Worm (Caenorhabditis elegans) whole organism, early embryonic: Measurements from ENCODE around the gene C33D9.8.
"Not testable (repeated sequence)": the region's sequence is repeated elsewhere in the genome, so short reads cannot be mapped to it uniquely, and the experiment has no call there.

ENCODE experiments used
- B0310.2 ChIP-seq: sonication (generic microtip); optimal IDR thresholded peaks from 2 replicates; lab custom pipeline; 2016; ENCODE audit warnings: mild to moderate bottlenecking, missing genetic modification characterization, missing compliant biosample characterization
- F13C5.2 ChIP-seq: sonication (generic microtip); optimal IDR thresholded peaks from 2 replicates; lab custom pipeline; 2017; ENCODE audit warnings: mild to moderate bottlenecking, missing genetic modification characterization, inconsistent platforms, missing compliant biosample characterization
- aly-1 ChIP-seq: sonication (generic microtip); optimal IDR thresholded peaks from 2 replicates; lab custom pipeline; 2016; ENCODE audit warnings: missing genetic modification characterization, missing compliant biosample characterization
- ama-1 ChIP-seq: fragments of 150-350 bp; optimal IDR thresholded peaks from 2 replicates; lab custom pipeline; 2014
- ceh-13 ChIP-seq: fragments of 200-800 bp; sonication (Bioruptor generic); optimal IDR thresholded peaks from 2 replicates; lab custom pipeline; 2018; ENCODE audit warnings: mild to moderate bottlenecking, missing genetic modification characterization, missing compliant biosample characterization
- ceh-36 ChIP-seq: sonication (generic microtip); optimal IDR thresholded peaks from 2 replicates; lab custom pipeline; 2016; ENCODE audit warnings: missing genetic modification characterization, inconsistent platforms, missing compliant biosample characterization
- ets-7 ChIP-seq: sonication (generic microtip); optimal IDR thresholded peaks from 2 replicates; lab custom pipeline; 2016; ENCODE audit warnings: missing genotype, missing genetic modification characterization, missing compliant biosample characterization
- flt-1 ChIP-seq: fragments of 200-800 bp; sonication (Bioruptor generic); IDR thresholded peaks from 2 replicates; pipeline ENCODE4 v1.3.6; 2022; ENCODE audit warnings: missing genetic modification characterization, missing compliant biosample characterization
- hmbx-1 ChIP-seq: sonication (generic microtip); optimal IDR thresholded peaks from 2 replicates; lab custom pipeline; 2016; ENCODE audit warnings: mild to moderate bottlenecking, missing genetic modification characterization, missing compliant biosample characterization
- hmg-4 ChIP-seq: fragments of 200-800 bp; sonication (Bioruptor generic); optimal IDR thresholded peaks from 2 replicates; lab custom pipeline; 2018; ENCODE audit warnings: mild to moderate bottlenecking, missing genetic modification characterization, missing compliant biosample characterization
- hnd-1 ChIP-seq: sonication (generic microtip); optimal IDR thresholded peaks from 2 replicates; lab custom pipeline; 2016; ENCODE audit warnings: missing genetic modification characterization, missing compliant biosample characterization
- pes-1 ChIP-seq: fragments of 200-800 bp; sonication (Bioruptor generic); IDR thresholded peaks from 2 replicates; pipeline ENCODE4 v1.3.6; 2022; ENCODE audit warnings: missing genetic modification reagents, missing genetic modification characterization, missing compliant biosample characterization
- scrt-1 ChIP-seq: fragments of 200-800 bp; sonication (Bioruptor generic); IDR thresholded peaks from 2 replicates; pipeline ENCODE4 v1.3.6; 2022; ENCODE audit warnings: missing genetic modification characterization, missing compliant biosample characterization
- sea-1 ChIP-seq: fragments of 200-800 bp; sonication (Bioruptor generic); conservative IDR thresholded peaks from 2 replicates; pipeline ENCODE4 v1.3.6; 2022; ENCODE audit warnings: missing genetic modification characterization, missing compliant biosample characterization
- tbx-11 ChIP-seq: fragments of 200-800 bp; sonication (Bioruptor generic); IDR thresholded peaks from 2 replicates; pipeline ENCODE4 v1.3.6; 2022; ENCODE audit warnings: missing genetic modification characterization, missing compliant biosample characterization
- tbx-37 ChIP-seq: fragments of 200-800 bp; sonication (Bioruptor generic); conservative IDR thresholded peaks from 2 replicates; pipeline ENCODE4 v1.3.6; 2022; ENCODE audit warnings: missing genetic modification reagents, missing genetic modification characterization, missing compliant biosample characterization
- tra-4 ChIP-seq: sonication (generic microtip); optimal IDR thresholded peaks from 2 replicates; lab custom pipeline; 2017; ENCODE audit warnings: missing genetic modification characterization, missing compliant biosample characterization

Gene C33D9.8

DNA sequence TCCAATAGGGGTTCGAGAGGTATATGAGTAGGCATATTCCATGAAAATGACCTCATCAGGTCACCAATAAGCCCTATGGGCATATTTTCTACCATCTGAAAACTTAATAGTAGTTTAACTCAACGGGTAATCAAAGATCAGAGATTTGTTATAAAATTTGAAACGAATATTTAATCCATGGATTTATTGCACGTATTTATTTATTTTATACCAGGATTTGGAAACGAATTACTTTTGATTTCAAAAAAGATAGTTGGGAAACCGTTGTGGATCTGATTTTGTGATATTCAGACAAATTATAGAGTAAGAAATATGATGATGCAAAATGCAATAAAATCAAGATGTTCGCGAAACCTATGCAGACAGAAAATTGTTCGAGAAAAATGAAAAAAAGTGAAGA is 6.3 kb upstream of the C33D9.8 start, which contains the start of gene C33D9.3:
Gene C33D9.3, minus strand, starts transcription at position 101 of the 400 bp plus-strand sequence.
- TF ChIP-seq pes-1 (no peak), hmg-4 (GFP tag; lab: Kevin White, UChicago) (no peak), scrt-1 (GFP tag; lab: Robert Waterston, UW) (no peak), tbx-37 (GFP tag; lab: Robert Waterston, UW) (no peak), hmbx-1 (no peak), sea-1 (GFP tag; lab: Robert Waterston, UW) (no peak), flt-1 (GFP tag; lab: Robert Waterston, UW) (no peak), F13C5.2 (no peak), hnd-1 (tag; lab: Kevin White, UChicago) (no peak), aly-1 (tag; lab: Kevin White, UChicago) (no peak), ceh-36 (tag; lab: Kevin White, UChicago) (no peak), tbx-11 (GFP tag; lab: Robert Waterston, UW) (no peak), ama-1 (lab: Kevin White, UChicago) (no peak), ets-7 (tag; lab: Kevin White, UChicago) (no peak), B0310.2 (no peak), tra-4 (tag; lab: Kevin White, UChicago) (no peak), ceh-13 (GFP tag; lab: Kevin White, UChicago) (no peak)

DNA sequence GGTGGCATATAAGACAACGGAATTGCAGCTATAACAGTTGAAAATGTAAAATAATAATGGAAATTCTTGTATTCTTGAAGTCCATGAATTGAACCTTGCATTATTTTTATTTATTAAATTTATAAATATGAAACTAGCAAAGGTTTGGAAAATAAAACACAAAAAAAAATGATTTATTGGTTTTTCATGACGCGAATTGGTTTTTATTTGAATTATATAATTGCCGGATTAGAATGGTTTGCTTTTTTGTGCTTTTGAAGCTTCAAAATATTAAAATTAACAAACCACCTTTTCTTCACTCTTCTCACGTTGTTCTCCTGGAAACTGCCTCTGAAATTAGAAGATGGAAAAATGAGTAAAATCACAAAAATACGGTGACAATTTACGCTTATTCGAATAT is 3.6 kb upstream of the C33D9.8 start, which contains the start of gene sru-35:
Gene sru-35, minus strand, starts transcription at position 101 of the 400 bp plus-strand sequence.
- TF ChIP-seq pes-1, result no peak
- TF ChIP-seq ceh-13 (GFP tag; lab: Kevin White, UChicago), result no peak
- TF ChIP-seq ets-7 (tag; lab: Kevin White, UChicago), result no peak
- no peak for TF ChIP-seq flt-1 (GFP tag; lab: Robert Waterston, UW)
- no peak for TF ChIP-seq F13C5.2
- TF ChIP-seq hnd-1 (tag; lab: Kevin White, UChicago), result no peak
- TF ChIP-seq scrt-1 (GFP tag; lab: Robert Waterston, UW), result no peak
- no peak for TF ChIP-seq hmbx-1
- TF ChIP-seq tbx-37 (GFP tag; lab: Robert Waterston, UW), result no peak
- TF ChIP-seq B0310.2, result no peak
- TF ChIP-seq sea-1 (GFP tag; lab: Robert Waterston, UW), result no peak
- TF ChIP-seq ceh-36 (tag; lab: Kevin White, UChicago), result no peak
- TF ChIP-seq tra-4 (tag; lab: Kevin White, UChicago), result no peak

DNA sequence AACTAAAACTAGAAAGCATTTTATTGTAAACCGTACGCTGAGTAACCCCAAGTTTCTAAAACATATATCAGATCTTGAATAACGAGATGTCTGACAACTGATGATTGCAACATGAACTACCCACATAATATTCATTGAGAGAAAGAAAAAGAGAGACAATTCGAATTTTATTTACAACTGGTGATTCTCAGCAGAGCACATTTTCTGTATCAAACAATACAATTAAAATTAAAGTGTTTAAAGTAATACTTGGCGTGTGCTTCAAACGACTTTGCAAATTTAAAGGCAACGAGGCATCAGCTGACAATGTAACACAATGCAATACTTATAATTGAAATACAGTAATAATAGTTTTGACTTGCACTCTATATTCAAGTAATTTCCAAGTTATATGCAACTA is 1.5 kb upstream of the C33D9.8 start, which contains the start of gene C33D9.10:
Gene C33D9.10, minus strand, starts transcription at position 101 of the 400 bp plus-strand sequence.
- TF ChIP-seq pes-1; tra-4 (tag; lab: Kevin White, UChicago); B0310.2: not testable (repeated sequence)

DNA sequence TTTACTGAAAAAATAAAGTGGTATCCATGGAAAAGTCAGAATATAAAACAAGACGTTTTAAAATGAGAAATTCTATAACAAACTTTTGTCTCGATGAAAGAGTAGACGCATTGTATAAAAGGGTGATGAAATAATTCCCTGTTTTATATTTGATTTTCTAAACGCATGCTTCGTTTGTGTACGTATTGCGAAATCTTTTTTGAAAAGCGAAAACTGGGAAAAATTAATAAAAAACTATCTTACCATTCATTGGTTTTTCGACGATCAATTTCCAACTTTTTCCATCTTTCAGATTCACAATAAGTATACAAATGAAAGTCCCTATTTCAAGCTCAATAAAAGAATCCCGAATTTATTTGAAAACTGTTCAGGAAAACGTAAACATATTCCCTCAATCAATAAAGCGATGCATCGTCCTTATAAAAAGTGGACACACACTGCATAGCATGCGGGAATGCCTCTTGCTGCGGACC is 1.7 kb downstream of the C33D9.8 start, which contains the start of gene C33D9.13:
Gene C33D9.13, minus strand, starts transcription at position 423 of the 473 bp plus-strand sequence.
- TF ChIP-seq ceh-36 (tag; lab: Kevin White, UChicago) (no peak), ceh-13 (GFP tag; lab: Kevin White, UChicago) (no peak), hmbx-1 (no peak), aly-1 (tag; lab: Kevin White, UChicago) (no peak), hnd-1 (tag; lab: Kevin White, UChicago) (no peak), tbx-37 (GFP tag; lab: Robert Waterston, UW) (no peak), hmg-4 (GFP tag; lab: Kevin White, UChicago) (no peak), pes-1 (no peak), scrt-1 (GFP tag; lab: Robert Waterston, UW) (no peak), flt-1 (GFP tag; lab: Robert Waterston, UW) (no peak), ets-7 (tag; lab: Kevin White, UChicago) (no peak), F13C5.2 (no peak), ama-1 (lab: Kevin White, UChicago) (no peak), sea-1 (GFP tag; lab: Robert Waterston, UW) (no peak), tra-4 (tag; lab: Kevin White, UChicago) (no peak), tbx-11 (GFP tag; lab: Robert Waterston, UW) (no peak), B0310.2 (no peak)

DNA sequence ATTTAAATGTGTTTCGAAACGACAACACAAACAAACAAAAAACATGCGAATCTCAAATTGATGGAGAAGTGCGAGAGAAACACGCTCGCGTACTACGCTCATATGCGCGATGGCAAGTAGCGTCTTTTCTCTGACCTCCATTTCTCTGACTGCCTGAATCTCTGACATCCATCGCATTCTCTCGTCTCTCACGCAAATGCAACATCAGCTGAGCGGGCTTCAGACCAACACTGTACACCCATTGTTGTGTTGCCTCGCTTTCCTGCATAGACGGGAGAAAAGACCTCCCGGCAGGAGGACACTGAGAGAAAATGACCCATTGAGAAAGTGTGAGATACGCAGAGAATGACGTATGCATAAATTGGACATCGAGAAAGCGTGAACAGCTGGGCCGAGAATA is 4.4 kb downstream of the C33D9.8 start:
- TF ChIP-seq hnd-1 (tag; lab: Kevin White, UChicago) (no peak), aly-1 (tag; lab: Kevin White, UChicago) (peak; percentile 35), ceh-36 (tag; lab: Kevin White, UChicago) (no peak), sea-1 (GFP tag; lab: Robert Waterston, UW) (0 out of 2 replicates have a peak, but pooled peaks have one; percentile 23), hmg-4 (GFP tag; lab: Kevin White, UChicago) (peak; percentile 96), flt-1 (GFP tag; lab: Robert Waterston, UW) (0 out of 2 replicates have a peak, but pooled peaks have one; percentile 6), ets-7 (tag; lab: Kevin White, UChicago) (no peak), hmbx-1 (no peak), F13C5.2 (peak; percentile 33), tbx-37 (GFP tag; lab: Robert Waterston, UW) (no peak), pes-1 (no peak), B0310.2 (no peak), scrt-1 (GFP tag; lab: Robert Waterston, UW) (0 out of 2 replicates have a peak, but pooled peaks have one; percentile 31), ama-1 (lab: Kevin White, UChicago) (no peak), tbx-11 (GFP tag; lab: Robert Waterston, UW) (no peak), tra-4 (tag; lab: Kevin White, UChicago) (no peak), ceh-13 (GFP tag; lab: Kevin White, UChicago) (no peak)

- no peak for TF ChIP-seq ceh-36 (tag; lab: Kevin White, UChicago)
- TF ChIP-seq sea-1 (GFP tag; lab: Robert Waterston, UW), result no peak
- TF ChIP-seq flt-1 (GFP tag; lab: Robert Waterston, UW), result no peak
- TF ChIP-seq aly-1 (tag; lab: Kevin White, UChicago), result no peak
- no peak for TF ChIP-seq hmg-4 (GFP tag; lab: Kevin White, UChicago)
- no peak for TF ChIP-seq tra-4 (tag; lab: Kevin White, UChicago)
- TF ChIP-seq tbx-11 (GFP tag; lab: Robert Waterston, UW), result no peak
- no peak for TF ChIP-seq pes-1
- TF ChIP-seq scrt-1 (GFP tag; lab: Robert Waterston, UW), result no peak
- no peak for TF ChIP-seq ets-7 (tag; lab: Kevin White, UChicago)
- TF ChIP-seq hnd-1 (tag; lab: Kevin White, UChicago), result no peak
- TF ChIP-seq F13C5.2, result no peak
- no peak for TF ChIP-seq ama-1 (lab: Kevin White, UChicago)
- no peak for TF ChIP-seq tbx-37 (GFP tag; lab: Robert Waterston, UW)
- no peak for TF ChIP-seq hmbx-1
- no peak for TF ChIP-seq B0310.2
- TF ChIP-seq ceh-13 (GFP tag; lab: Kevin White, UChicago), result no peak
Observed at ce11 chrIV:8778045-8778444, 8.5 kb downstream of the C33D9.8 start, which contains the start of gene C33D9.6. C33D9.6 (minus strand) TSS chrIV:8778145.
